Fruit fly (Drosophila melanogaster): Measurements from ENCODE around the gene Cpr65Eb.

Cpr65Eb gene

dm6 chr3L:7125289-7125955, 36.8 kb upstream of the Cpr65Eb start, which contains the start of the genes msl-3 and BBS1 (continued):
- TF ChIP-seq ewg (GFP tag; optimal IDR thresholded peaks at IDR 0.05) = peak; percentile 47
- TF ChIP-seq dmrt99B (tag; optimal IDR thresholded peaks at IDR 0.05) = no peak
- TF ChIP-seq gcm2 (GFP tag; optimal IDR thresholded peaks at IDR 0.05) = no peak
- peak; percentile 88 for TF ChIP-seq CG2116 (GFP tag; optimal IDR thresholded peaks at IDR 0.05)
- no peak for TF ChIP-seq emc (GFP tag; optimal IDR thresholded peaks at IDR 0.05)
- no peak for TF ChIP-seq CG8359 (GFP tag; optimal IDR thresholded peaks at IDR 0.05; ENCODE audit: borderline replicate concordance)
- no peak for TF ChIP-seq CG30431 (GFP tag; optimal IDR thresholded peaks at IDR 0.05)
- TF ChIP-seq CG4404 (GFP tag; IDR thresholded peaks at IDR 0.05) = no peak
- no peak for TF ChIP-seq CG6765 (GFP tag; optimal IDR thresholded peaks at IDR 0.05)
- no peak for TF ChIP-seq mam (GFP tag; optimal IDR thresholded peaks at IDR 0.05)
- no peak for TF ChIP-seq C15 (GFP tag; IDR thresholded peaks at IDR 0.05)
- no peak for TF ChIP-seq grau (tag; optimal IDR thresholded peaks at IDR 0.05)
- TF ChIP-seq z (GFP tag; IDR thresholded peaks at IDR 0.05) = no peak
- TF ChIP-seq D19A (tag; optimal IDR thresholded peaks at IDR 0.05) = no peak
- TF ChIP-seq CG14710 (tag; optimal IDR thresholded peaks at IDR 0.05) = no peak
- no peak for TF ChIP-seq CG17829 (tag; optimal IDR thresholded peaks at IDR 0.05)
- no peak for TF ChIP-seq CG2199 (GFP tag; IDR thresholded peaks at IDR 0.05)
- TF ChIP-seq CG34224 (GFP tag; IDR thresholded peaks at IDR 0.05; ENCODE audit: partially characterized antibody) = peak; percentile 69
- TF ChIP-seq zfh1 (GFP tag; IDR thresholded peaks at IDR 0.05) = no peak
- TF ChIP-seq CG12219 (GFP tag; optimal IDR thresholded peaks at IDR 0.05) = no peak
- TF ChIP-seq CG16813 (GFP tag; IDR thresholded peaks at IDR 0.05; ENCODE audit: partially characterized antibody) = peak; percentile 71
- TF ChIP-seq CG2129 (GFP tag; IDR thresholded peaks at IDR 0.05; ENCODE audit: partially characterized antibody) = peak; percentile 29; the same call in 1 of the 2 replicates
- no peak for TF ChIP-seq Dad (GFP tag; optimal IDR thresholded peaks at IDR 0.05)
- TF ChIP-seq Optix (GFP tag; IDR thresholded peaks at IDR 0.05) = no peak
- TF ChIP-seq odd (GFP tag; optimal IDR thresholded peaks at IDR 0.05) = no peak
- TF ChIP-seq CG17912 (GFP tag; optimal IDR thresholded peaks at IDR 0.05) = no peak
- no peak for TF ChIP-seq CG4328 (GFP tag; optimal IDR thresholded peaks at IDR 0.05)
- TF ChIP-seq CG12769 (tag; optimal IDR thresholded peaks at IDR 0.05) = no peak
- no peak for TF ChIP-seq CG2889 (GFP tag; IDR thresholded peaks at IDR 0.05)
- no peak for TF ChIP-seq Fer3 (tag; optimal IDR thresholded peaks at IDR 0.05)
- no peak for TF ChIP-seq CG17568 (GFP tag; optimal IDR thresholded peaks at IDR 0.05)
- no peak for TF ChIP-seq ato (GFP tag; IDR thresholded peaks at IDR 0.05; ENCODE audit: partially characterized antibody)
- no peak for TF ChIP-seq klu (GFP tag; IDR thresholded peaks at IDR 0.05)
- no peak for TF ChIP-seq CG17359 (tag; optimal IDR thresholded peaks at IDR 0.05)
- TF ChIP-seq CG10431 (GFP tag; optimal IDR thresholded peaks at IDR 0.05) = no peak
- TF ChIP-seq ind (GFP tag; optimal IDR thresholded peaks at IDR 0.05) = no peak
- TF ChIP-seq Atf-2 (GFP tag; optimal IDR thresholded peaks at IDR 0.05) = no peak
- no peak for TF ChIP-seq CG9932 (GFP tag; IDR thresholded peaks at IDR 0.05)
- no peak for TF ChIP-seq CG17802 (tag; optimal IDR thresholded peaks at IDR 0.05)
- 0 out of 2 replicates have a peak, but pooled peaks have one; percentile 52 for TF ChIP-seq hbn (GFP tag; IDR thresholded peaks at IDR 0.05; ENCODE audit: partially characterized antibody)
- peak; percentile 23 for TF ChIP-seq Ets97D (GFP tag; optimal IDR thresholded peaks at IDR 0.05)
- peak; percentile 76 for TF ChIP-seq trem (tag; optimal IDR thresholded peaks at IDR 0.05)
- TF ChIP-seq cas (GFP tag; IDR thresholded peaks at IDR 0.05) = no peak
- TF ChIP-seq CG9609 (GFP tag; optimal IDR thresholded peaks at IDR 0.05) = no peak
- TF ChIP-seq CG14014 (GFP tag; IDR thresholded peaks at IDR 0.05) = no peak
- no peak for TF ChIP-seq CG1024 (GFP tag; IDR thresholded peaks at IDR 0.05)
- TF ChIP-seq CG12236 (GFP tag; optimal IDR thresholded peaks at IDR 0.05) = no peak
- TF ChIP-seq CG10654 (GFP tag; optimal IDR thresholded peaks at IDR 0.05) = no peak
- TF ChIP-seq hkb (optimal IDR thresholded peaks at IDR 0.05) = no peak
- no peak for TF ChIP-seq hkb (GFP tag; IDR thresholded peaks at IDR 0.05)
- no peak for TF ChIP-seq CG6854 (GFP tag; optimal IDR thresholded peaks at IDR 0.05)

Data from whole organism, embryonic.